Worm (Caenorhabditis elegans): ENCODE measurements around the gene W02D7.5.

DNA sequence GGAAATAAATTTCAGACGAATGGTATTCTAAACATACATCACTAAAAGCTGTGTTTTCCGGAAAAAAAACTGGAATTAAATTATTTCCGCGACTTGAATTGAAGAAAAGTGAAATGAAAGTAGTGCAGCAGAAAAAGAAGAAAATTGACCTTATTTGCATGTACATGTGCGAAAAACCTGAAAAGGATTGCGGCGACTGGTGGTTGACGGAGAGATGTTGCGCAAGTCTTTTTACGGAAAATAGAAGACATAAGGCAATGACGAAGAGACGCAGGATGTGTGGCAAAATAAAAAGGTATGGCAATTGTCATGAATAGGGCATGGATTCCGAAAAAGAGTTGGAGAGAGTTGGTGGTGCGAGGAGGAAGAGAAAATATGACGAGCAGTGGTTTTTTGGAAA is 44.1 kb downstream of the W02D7.5 start:
- no peak for TF ChIP-seq W03F9.2 (tag; optimal IDR thresholded peaks at IDR 0.05)
- no peak for TF ChIP-seq him-1 (tag; optimal IDR thresholded peaks at IDR 0.05)

All from whole organism, L4/young adult.